Worm (Caenorhabditis elegans) whole organism, midembryonic: ENCODE data around the gene prp-40.

Experiments used
- T22C8.4 ChIP-seq: fragments of 200-800 bp; sonication (Bioruptor generic); IDR thresholded peaks from 2 replicates; pipeline ENCODE4 v1.3.6; 2022; ENCODE audit warnings: missing genetic modification characterization, missing compliant biosample characterization
- cog-1 ChIP-seq: sonication (generic microtip); optimal IDR thresholded peaks from 2 replicates; lab custom pipeline; 2016; ENCODE audit warnings: missing genetic modification characterization, missing compliant biosample characterization
- flt-1 ChIP-seq: fragments of 200-800 bp; sonication (Bioruptor generic); IDR thresholded peaks from 2 replicates; pipeline ENCODE4 v1.3.6; 2022; ENCODE audit warnings: missing genetic modification characterization, missing compliant biosample characterization
- klf-2 ChIP-seq: fragments of 200-800 bp; sonication (Bioruptor generic); conservative IDR thresholded peaks from 2 replicates; pipeline ENCODE4 v1.3.6; 2022; ENCODE audit warnings: missing genetic modification reagents, missing genetic modification characterization, missing compliant biosample characterization
- med-1 ChIP-seq: sonication (generic microtip); optimal IDR thresholded peaks from 2 replicates; lab custom pipeline; 2017; ENCODE audit warnings: missing genetic modification characterization, mild to moderate bottlenecking, missing compliant biosample characterization, antibody characterized with exemption, missing genetic modification reagents; ENCODE audit not compliant: insufficient read depth
- ref-1 ChIP-seq: fragments of 200-800 bp; sonication (Bioruptor generic); conservative IDR thresholded peaks from 2 replicates; pipeline ENCODE4 v1.3.6; 2022; ENCODE audit warnings: missing genetic modification reagents, missing genetic modification characterization, missing compliant biosample characterization
- tab-1 ChIP-seq: fragments of 200-800 bp; sonication (Bioruptor generic); IDR thresholded peaks from 2 replicates; pipeline ENCODE4 v1.3.6; 2022; ENCODE audit warnings: missing genetic modification characterization, missing compliant biosample characterization
- ztf-23 ChIP-seq: fragments of 200-800 bp; sonication (Bioruptor generic); IDR thresholded peaks from 2 replicates; pipeline ENCODE4 v1.3.6; 2022; ENCODE audit warnings: missing genetic modification reagents, missing genetic modification characterization, missing compliant biosample characterization

ce11 chrIII:9542280-9542679 lies 20.4 kb downstream of the prp-40 start, which contains the start of gene mut-7:
- TF ChIP-seq klf-2 (GFP tag; lab: Robert Waterston, UW) (no peak), T22C8.4 (GFP tag; lab: Robert Waterston, UW) (no peak), flt-1 (no peak), med-1 (GFP tag; lab: Kevin White, UChicago) (no peak), cog-1 (tag; lab: Kevin White, UChicago) (no peak), ztf-23 (GFP tag; lab: Robert Waterston, UW) (no peak), tab-1 (GFP tag; lab: Robert Waterston, UW) (no peak), ref-1 (no peak)
